Worm (Caenorhabditis elegans) whole organism, midembryonic: Measurements from ENCODE around the gene cyp-25A3.

Source experiments
- flt-1 ChIP-seq: fragments of 200-800 bp; sonication (Bioruptor generic); IDR thresholded peaks from 2 replicates; pipeline ENCODE4 v1.3.6; 2022; ENCODE audit warnings: missing genetic modification characterization, missing compliant biosample characterization
- klf-2 ChIP-seq: fragments of 200-800 bp; sonication (Bioruptor generic); conservative IDR thresholded peaks from 2 replicates; pipeline ENCODE4 v1.3.6; 2022; ENCODE audit warnings: missing genetic modification reagents, missing genetic modification characterization, missing compliant biosample characterization
- ref-1 ChIP-seq: fragments of 200-800 bp; sonication (Bioruptor generic); conservative IDR thresholded peaks from 2 replicates; pipeline ENCODE4 v1.3.6; 2022; ENCODE audit warnings: missing genetic modification reagents, missing genetic modification characterization, missing compliant biosample characterization
- ztf-23 ChIP-seq: fragments of 200-800 bp; sonication (Bioruptor generic); IDR thresholded peaks from 2 replicates; pipeline ENCODE4 v1.3.6; 2022; ENCODE audit warnings: missing genetic modification reagents, missing genetic modification characterization, missing compliant biosample characterization
- ztf-29 ChIP-seq: fragments of 200-800 bp; sonication (Bioruptor generic); IDR thresholded peaks from 2 replicates; pipeline ENCODE4 v1.3.6; 2022; ENCODE audit warnings: missing genetic modification reagents, missing genetic modification characterization, missing compliant biosample characterization

- TF ChIP-seq klf-2 (GFP tag; lab: Robert Waterston, UW), result no peak
- TF ChIP-seq flt-1 (GFP tag; lab: Robert Waterston, UW), result no peak
- no peak for TF ChIP-seq ztf-23
- no peak for TF ChIP-seq ref-1 (GFP tag; lab: Robert Waterston, UW)
- TF ChIP-seq ztf-29 (GFP tag; lab: Robert Waterston, UW), result no peak
Measured at ce11 chrIII:3878986-3879756, 39.6 kb upstream of the cyp-25A3 start.
